Fruit fly (Drosophila melanogaster): ENCODE results near the gene CG46311.

Gene CG46311

DNA sequence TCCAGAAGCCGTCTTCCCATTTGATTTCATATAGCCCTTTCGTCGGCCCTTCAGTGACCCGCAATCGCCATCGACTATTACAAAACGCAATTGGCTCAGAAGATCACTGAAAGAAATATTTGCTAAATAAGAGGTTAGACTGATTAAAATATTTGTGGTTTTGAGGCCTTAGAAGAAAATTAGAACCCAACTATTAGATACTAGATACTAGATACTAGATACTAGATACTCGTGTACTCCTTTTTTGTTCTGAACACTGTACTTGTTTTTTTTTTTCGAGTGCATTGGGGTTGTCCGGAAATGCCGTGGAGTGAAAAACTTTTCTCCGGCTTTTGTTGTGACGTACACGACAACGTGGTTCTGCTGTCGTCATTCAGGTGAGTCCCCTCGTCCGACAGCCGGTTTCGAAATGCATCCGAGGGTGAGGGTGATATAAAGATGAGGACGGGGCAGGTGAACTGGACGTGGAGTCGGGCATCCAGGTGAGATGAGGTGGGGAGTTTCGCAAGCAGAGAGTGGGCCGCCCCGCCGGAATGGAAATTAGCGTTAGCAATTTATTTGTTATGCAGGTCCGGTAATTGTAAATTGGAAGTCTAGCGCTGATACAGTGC lies 66.8 kb downstream of the CG46311 start:
- TF ChIP-seq gl (tag; optimal IDR thresholded peaks at IDR 0.05) = no peak
- peak; percentile 18 for TF ChIP-seq CG14655 (GFP tag; optimal IDR thresholded peaks at IDR 0.05)
- TF ChIP-seq D1 (tag; optimal IDR thresholded peaks at IDR 0.05) = no peak
- TF ChIP-seq CG15710 (tag; optimal IDR thresholded peaks at IDR 0.05) = no peak
- TF ChIP-seq Ets98B (GFP tag; IDR thresholded peaks at IDR 0.05) = no peak
- TF ChIP-seq fd96Ca (GFP tag; IDR thresholded peaks at IDR 0.05) = no peak
- TF ChIP-seq CG8301 (tag; optimal IDR thresholded peaks at IDR 0.05) = peak; percentile 29
- TF ChIP-seq CG17806 (tag; optimal IDR thresholded peaks at IDR 0.05) = no peak
- TF ChIP-seq CG32121 (GFP tag; IDR thresholded peaks at IDR 0.05) = peak; percentile 47; the same call in 1 of the 2 replicates
- peak; percentile 6 for TF ChIP-seq CG9948 (tag; optimal IDR thresholded peaks at IDR 0.05)
- no peak for TF ChIP-seq CG13204 (GFP tag; optimal IDR thresholded peaks at IDR 0.05)
- no peak for TF ChIP-seq CG10348 (GFP tag; IDR thresholded peaks at IDR 0.05)
- TF ChIP-seq CG4496 (GFP tag; IDR thresholded peaks at IDR 0.05) = 0 out of 3 replicates have a peak, but pooled peaks have one; percentile 36
- peak; percentile 20 for TF ChIP-seq Snoo (tag; optimal IDR thresholded peaks at IDR 0.05)
- no peak for TF ChIP-seq Pif1B (GFP tag; optimal IDR thresholded peaks at IDR 0.05)
- 0 out of 2 replicates have a peak, but pooled peaks have one; percentile 38 for TF ChIP-seq CG12605 (GFP tag; IDR thresholded peaks at IDR 0.05)
- no peak for TF ChIP-seq CG34367 (tag; optimal IDR thresholded peaks at IDR 0.05)
- no peak for TF ChIP-seq rn (GFP tag; IDR thresholded peaks at IDR 0.05)
- no peak for TF ChIP-seq CG8159 (tag; optimal IDR thresholded peaks at IDR 0.05)
- no peak for TF ChIP-seq Pif1A (GFP tag; optimal IDR thresholded peaks at IDR 0.05)
- no peak for TF ChIP-seq EcR (GFP tag; optimal IDR thresholded peaks at IDR 0.05)

DNA sequence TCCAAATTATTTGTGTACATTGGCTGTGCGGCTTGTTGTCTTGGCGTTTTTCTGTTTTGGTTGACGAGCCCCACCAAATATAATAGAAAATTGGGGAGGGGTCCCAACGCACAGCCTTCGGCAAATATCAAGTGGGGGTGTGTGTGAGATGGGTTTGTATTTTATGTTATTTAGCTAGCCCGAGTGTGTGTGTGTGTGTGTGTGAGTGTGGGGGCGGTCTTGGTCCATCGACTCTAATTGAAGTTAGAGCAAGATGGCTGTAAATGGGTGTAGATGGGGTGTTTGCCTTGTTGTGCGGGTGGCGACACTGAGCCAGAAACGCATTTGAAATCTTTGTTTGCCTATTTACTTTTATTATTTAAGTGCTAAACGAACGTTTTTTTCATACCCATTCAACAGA lies 69.0 kb downstream of the CG46311 start:
- no peak for TF ChIP-seq Snoo (tag; optimal IDR thresholded peaks at IDR 0.05)
- no peak for TF ChIP-seq CG34367 (tag; optimal IDR thresholded peaks at IDR 0.05)
- TF ChIP-seq CG32121 (GFP tag; IDR thresholded peaks at IDR 0.05) = no peak

- TF ChIP-seq Pif1A (GFP tag; optimal IDR thresholded peaks at IDR 0.05) (no peak), CG9948 (tag; optimal IDR thresholded peaks at IDR 0.05) (no peak), fd96Ca (GFP tag; IDR thresholded peaks at IDR 0.05) (no peak), EcR (GFP tag; optimal IDR thresholded peaks at IDR 0.05) (no peak)
Observed at dm6 chrX:13633298-13633891, 69.8 kb downstream of the CG46311 start.

- TF ChIP-seq CG13204 (GFP tag; optimal IDR thresholded peaks at IDR 0.05) (no peak), CG10348 (GFP tag; IDR thresholded peaks at IDR 0.05) (no peak), CG15710 (tag; optimal IDR thresholded peaks at IDR 0.05) (no peak), CG4496 (GFP tag; IDR thresholded peaks at IDR 0.05) (0 out of 3 replicates have a peak, but pooled peaks have one; percentile 24), D1 (tag; optimal IDR thresholded peaks at IDR 0.05) (no peak), CG12605 (GFP tag; IDR thresholded peaks at IDR 0.05) (no peak), EcR (GFP tag; optimal IDR thresholded peaks at IDR 0.05) (peak; percentile 10), Pif1A (GFP tag; optimal IDR thresholded peaks at IDR 0.05) (peak; percentile 34), CG8159 (tag; optimal IDR thresholded peaks at IDR 0.05) (no peak), CG14655 (GFP tag; optimal IDR thresholded peaks at IDR 0.05) (peak; percentile 20), Snoo (tag; optimal IDR thresholded peaks at IDR 0.05) (peak; percentile 6), CG17806 (tag; optimal IDR thresholded peaks at IDR 0.05) (no peak), Pif1B (GFP tag; optimal IDR thresholded peaks at IDR 0.05) (no peak), CG8301 (tag; optimal IDR thresholded peaks at IDR 0.05) (peak; percentile 0), gl (tag; optimal IDR thresholded peaks at IDR 0.05) (no peak), CG32121 (GFP tag; IDR thresholded peaks at IDR 0.05) (no peak), CG9948 (tag; optimal IDR thresholded peaks at IDR 0.05) (no peak)
Observed at dm6 chrX:13634254-13634999, 70.8 kb downstream of the CG46311 start.

DNA sequence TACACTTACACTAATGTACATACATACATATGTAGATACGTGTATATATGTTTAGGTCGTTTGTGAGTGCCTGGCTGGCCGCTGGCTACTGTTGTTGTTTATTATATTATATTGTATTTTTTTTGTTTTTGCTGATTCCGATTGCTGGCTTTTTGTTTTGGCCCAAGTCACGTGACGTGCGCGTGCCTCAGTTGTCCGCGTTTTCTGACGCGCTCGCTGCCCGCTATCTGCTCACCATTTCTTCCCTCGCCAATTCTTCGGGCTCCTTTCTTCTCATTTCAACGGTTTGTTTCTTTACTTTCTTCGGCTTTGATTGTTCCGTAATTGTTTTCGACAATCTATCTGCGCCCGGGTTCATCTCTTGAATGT lies 71.4 kb downstream of the CG46311 start:
- TF ChIP-seq Pif1A (GFP tag; optimal IDR thresholded peaks at IDR 0.05) (no peak), CG9948 (tag; optimal IDR thresholded peaks at IDR 0.05) (no peak), CG17806 (tag; optimal IDR thresholded peaks at IDR 0.05) (no peak), gl (tag; optimal IDR thresholded peaks at IDR 0.05) (no peak), fd96Ca (GFP tag; IDR thresholded peaks at IDR 0.05) (no peak), CG12605 (GFP tag; IDR thresholded peaks at IDR 0.05) (no peak), Snoo (tag; optimal IDR thresholded peaks at IDR 0.05) (no peak), CG14655 (GFP tag; optimal IDR thresholded peaks at IDR 0.05) (no peak), EcR (GFP tag; optimal IDR thresholded peaks at IDR 0.05) (no peak), rn (GFP tag; IDR thresholded peaks at IDR 0.05) (no peak), CG8301 (tag; optimal IDR thresholded peaks at IDR 0.05) (no peak), CG10348 (GFP tag; IDR thresholded peaks at IDR 0.05) (no peak)

dm6 chrX:13636810-13637209 lies 73.2 kb downstream of the CG46311 start:
- no peak for TF ChIP-seq CG4496 (GFP tag; IDR thresholded peaks at IDR 0.05)
- TF ChIP-seq Pif1B (GFP tag; optimal IDR thresholded peaks at IDR 0.05) = no peak
- no peak for TF ChIP-seq rn (GFP tag; IDR thresholded peaks at IDR 0.05)
